ENCODE assay signal across 3 fruit fly cellular contexts in genomic region chr2L:13829540-13829939, dm6.
TF ChIP-seq lines count a peak whose summit lies in the region.

Gene Arpc1 (minus strand): TSS chr2L:13829741.
Gene Orc5 (plus strand): TSS chr2L:13829837.

- TF ChIP-seq CTCF in whole organism, embryonic (GFP tag; optimal IDR thresholded peaks at IDR 0.05; lab: Kevin White, UChicago): no peak

TF ChIP-seq in whole organism, adult, 20 proteins besides CTCF, POLR2A, EP300 and RAD21:
- TF ChIP-seq CG5204 (GFP tag; optimal IDR thresholded peaks at IDR 0.05; lab: Kevin White, UChicago) (no peak), CG7101 (tag; optimal IDR thresholded peaks at IDR 0.05; lab: Kevin White, UChicago) (peak; percentile 6), pad (GFP tag; optimal IDR thresholded peaks at IDR 0.05; lab: Kevin White, UChicago) (no peak), Crg-1 (GFP tag; optimal IDR thresholded peaks at IDR 0.05; lab: Kevin White, UChicago) (peak; percentile 6), bab1 (GFP tag; optimal IDR thresholded peaks at IDR 0.05; lab: Kevin White, UChicago) (peak; percentile 72), CG14711 (tag; optimal IDR thresholded peaks at IDR 0.05; lab: Kevin White, UChicago) (peak; percentile 14), Clk (GFP tag; optimal IDR thresholded peaks at IDR 0.05; lab: Kevin White, UChicago) (no peak), CG1620 (GFP tag; optimal IDR thresholded peaks at IDR 0.05; lab: Kevin White, UChicago) (peak; percentile 30)

TF ChIP-seq in whole organism, embryonic, 481 proteins besides CTCF, POLR2A, EP300 and RAD21 (continues in another document):
- TF ChIP-seq gsb-n (tag; optimal IDR thresholded peaks at IDR 0.05; lab: Kevin White, UChicago) (no peak), bbx (GFP tag; IDR thresholded peaks at IDR 0.05; lab: Robert Waterston, UW; ENCODE audit: partially characterized antibody) (peak; percentile 91), cwo (GFP tag; optimal IDR thresholded peaks at IDR 0.05; lab: Kevin White, UChicago) (no peak), nerfin-1 (tag; optimal IDR thresholded peaks at IDR 0.05; lab: Kevin White, UChicago) (peak; percentile 18), CG10654 (GFP tag; optimal IDR thresholded peaks at IDR 0.05; lab: Kevin White, UChicago) (no peak), mld (GFP tag; IDR thresholded peaks at IDR 0.05; lab: Robert Waterston, UW; ENCODE audit: partially characterized antibody) (peak; percentile 81; the same call in 1 of the 3 replicates), CG12659 (GFP tag; optimal IDR thresholded peaks at IDR 0.05; lab: Kevin White, UChicago) (peak; percentile 79), mirr (GFP tag; optimal IDR thresholded peaks at IDR 0.05; lab: Kevin White, UChicago) (no peak), HmgZ (tag; optimal IDR thresholded peaks at IDR 0.05; lab: Kevin White, UChicago) (peak; percentile 67), CG8765 (GFP tag; IDR thresholded peaks at IDR 0.05; lab: Robert Waterston, UW) (no peak), CG9876 (GFP tag; optimal IDR thresholded peaks at IDR 0.05; lab: Kevin White, UChicago) (no peak), tin (GFP tag; optimal IDR thresholded peaks at IDR 0.05; lab: Kevin White, UChicago) (no peak), MBD-R2 (GFP tag; IDR thresholded peaks at IDR 0.05; lab: Robert Waterston, UW) (peak; percentile 90), unc-4 (GFP tag; IDR thresholded peaks at IDR 0.05; lab: Robert Waterston, UW; ENCODE audit: partially characterized antibody) (peak; percentile 96), ase (GFP tag; IDR thresholded peaks at IDR 0.05; lab: Robert Waterston, UW) (no peak), CG34422 (GFP tag; IDR thresholded peaks at IDR 0.05; lab: Robert Waterston, UW) (peak; percentile 29; the same call in 1 of the 3 replicates), Taf1 (GFP tag; IDR thresholded peaks at IDR 0.05; lab: Robert Waterston, UW) (no peak), bowl (GFP tag; IDR thresholded peaks at IDR 0.05; lab: Robert Waterston, UW) (no peak), CG18619 (GFP tag; optimal IDR thresholded peaks at IDR 0.05; lab: Kevin White, UChicago) (no peak), Hsf (GFP tag; optimal IDR thresholded peaks at IDR 0.05; lab: Kevin White, UChicago) (no peak), CG13123 (GFP tag; optimal IDR thresholded peaks at IDR 0.05; lab: Kevin White, UChicago) (no peak), B-H2 (GFP tag; optimal IDR thresholded peaks at IDR 0.05; lab: Kevin White, UChicago) (no peak), Antp (GFP tag; optimal IDR thresholded peaks at IDR 0.05; lab: Kevin White, UChicago) (no peak), Asciz (GFP tag; optimal IDR thresholded peaks at IDR 0.05; lab: Kevin White, UChicago) (no peak), CoRest (tag; optimal IDR thresholded peaks at IDR 0.05; lab: Kevin White, UChicago) (peak; percentile 25), CG14710 (tag; optimal IDR thresholded peaks at IDR 0.05; lab: Kevin White, UChicago) (peak; percentile 63), vvl (GFP tag; IDR thresholded peaks at IDR 0.05; lab: Robert Waterston, UW) (no peak), nom (GFP tag; optimal IDR thresholded peaks at IDR 0.05; lab: Kevin White, UChicago) (no peak), dati (GFP tag; IDR thresholded peaks at IDR 0.05; lab: Robert Waterston, UW) (no peak), Dref (GFP tag; IDR thresholded peaks at IDR 0.05; lab: Robert Waterston, UW) (peak; percentile 89), CG7963 (GFP tag; IDR thresholded peaks at IDR 0.05; lab: Robert Waterston, UW; ENCODE audit: partially characterized antibody) (peak; percentile 69), CG5180 (GFP tag; optimal IDR thresholded peaks at IDR 0.05; lab: Kevin White, UChicago) (no peak), HmgD (GFP tag; optimal IDR thresholded peaks at IDR 0.05; lab: Kevin White, UChicago) (peak; percentile 46), Sin3A (optimal IDR thresholded peaks at IDR 0.05; lab: Kevin White, UChicago) (peak; percentile 58), CG8089 (GFP tag; optimal IDR thresholded peaks at IDR 0.05; lab: Kevin White, UChicago) (no peak), CG3995 (GFP tag; optimal IDR thresholded peaks at IDR 0.05; lab: Kevin White, UChicago) (peak; percentile 11), CG42726 (GFP tag; IDR thresholded peaks at IDR 0.05; lab: Robert Waterston, UW; ENCODE audit: partially characterized antibody) (peak; percentile 78), Mes4 (GFP tag; optimal IDR thresholded peaks at IDR 0.05; lab: Kevin White, UChicago) (no peak), Lhr (GFP tag; optimal IDR thresholded peaks at IDR 0.05; lab: Kevin White, UChicago) (peak; percentile 69), Med (GFP tag; lab: Kevin White, UChicago) (peak; percentile 76), amos (GFP tag; IDR thresholded peaks at IDR 0.05; lab: Robert Waterston, UW; ENCODE audit: partially characterized antibody) (peak; percentile 94), lbe (GFP tag; optimal IDR thresholded peaks at IDR 0.05; lab: Kevin White, UChicago) (no peak)

TF ChIP-seq in whole organism, wandering third instar larva, 38 proteins besides CTCF, POLR2A, EP300 and RAD21:
- TF ChIP-seq Dfd (GFP tag; optimal IDR thresholded peaks at IDR 0.05; lab: Kevin White, UChicago): no peak
- TF ChIP-seq Sp1 (GFP tag; optimal IDR thresholded peaks at IDR 0.05; lab: Kevin White, UChicago): no peak
- TF ChIP-seq Rel (GFP tag; optimal IDR thresholded peaks at IDR 0.05; lab: Kevin White, UChicago): no peak
- TF ChIP-seq Rel (tag; optimal IDR thresholded peaks at IDR 0.05; lab: Kevin White, UChicago): peak; percentile 58
TF ChIP-seq in whole organism, wandering third instar larva: peak in this region for 1.
